Fruit fly (Drosophila melanogaster) whole organism, pupa: Measurements from ENCODE around the gene Vm26Ab.

Source experiments
- CG10348 ChIP-seq: fragments of 200-800 bp; sonication (Bioruptor generic); IDR thresholded peaks from 2 replicates; pipeline ENCODE4 v1.3.6; 2022; ENCODE audit warnings: missing biosample characterization, missing genetic modification characterization
- CG12605 ChIP-seq: fragments of 200-800 bp; sonication (Bioruptor generic); IDR thresholded peaks from 2 replicates; pipeline ENCODE4 v1.3.6; 2022; ENCODE audit warnings: missing biosample characterization, missing genetic modification characterization
- CG13204 ChIP-seq: fragments of 200-800 bp; sonication (Bioruptor generic); optimal IDR thresholded peaks from 2 replicates; lab custom pipeline; 2018; ENCODE audit warnings: missing biosample characterization, mild to moderate bottlenecking, missing genetic modification characterization, moderate library complexity
- CG17806 ChIP-seq: fragments of 200-800 bp; sonication (Bioruptor generic); optimal IDR thresholded peaks from 2 replicates; lab custom pipeline; 2018; ENCODE audit warnings: missing biosample characterization, mild to moderate bottlenecking, missing genetic modification characterization, moderate library complexity
- CG32121 ChIP-seq: fragments of 200-800 bp; sonication (Bioruptor generic); IDR thresholded peaks from 2 replicates; pipeline ENCODE4 v1.3.6; 2022; ENCODE audit warnings: missing biosample characterization, missing genetic modification characterization
- CG34367 ChIP-seq: fragments of 200-800 bp; sonication (Bioruptor generic); optimal IDR thresholded peaks from 2 replicates; lab custom pipeline; 2018; ENCODE audit warnings: missing biosample characterization, mild to moderate bottlenecking, missing genetic modification characterization
- CG8301 ChIP-seq: fragments of 200-800 bp; sonication (Bioruptor generic); optimal IDR thresholded peaks from 2 replicates; lab custom pipeline; 2018; ENCODE audit warnings: missing biosample characterization, mild to moderate bottlenecking, missing genetic modification characterization
- CG9948 ChIP-seq: fragments of 200-800 bp; sonication (Bioruptor generic); optimal IDR thresholded peaks from 2 replicates; lab custom pipeline; 2018; ENCODE audit warnings: missing biosample characterization, mild to moderate bottlenecking, missing genetic modification characterization, moderate library complexity
- EcR ChIP-seq: fragments of 200-800 bp; sonication (Bioruptor generic); optimal IDR thresholded peaks from 3 replicates; lab custom pipeline; 2019; ENCODE audit warnings: missing biosample characterization, missing genetic modification characterization, mild to moderate bottlenecking, moderate library complexity, missing genetic modification reagents
- Ets98B ChIP-seq: fragments of 200-800 bp; sonication (Bioruptor generic); IDR thresholded peaks from 2 replicates; pipeline ENCODE4 v1.3.6; 2022; ENCODE audit warnings: missing biosample characterization, missing genetic modification characterization
- Pif1A ChIP-seq: fragments of 200-800 bp; sonication (Bioruptor generic); optimal IDR thresholded peaks from 3 replicates; lab custom pipeline; 2016; ENCODE audit warnings: missing biosample characterization, missing genetic modification characterization
- Pif1B ChIP-seq: fragments of 200-800 bp; sonication (Bioruptor generic); optimal IDR thresholded peaks from 3 replicates; lab custom pipeline; 2016; ENCODE audit warnings: missing biosample characterization, missing genetic modification characterization
- fd96Ca ChIP-seq: fragments of 200-800 bp; sonication (Bioruptor generic); IDR thresholded peaks from 3 replicates; pipeline ENCODE4 v1.3.6; 2022; ENCODE audit warnings: missing biosample characterization, missing genetic modification characterization
- rn ChIP-seq: fragments of 200-800 bp; sonication (Bioruptor generic); IDR thresholded peaks from 2 replicates; pipeline ENCODE4 v1.3.6; 2022; ENCODE audit warnings: missing biosample characterization, missing genetic modification characterization

DNA sequence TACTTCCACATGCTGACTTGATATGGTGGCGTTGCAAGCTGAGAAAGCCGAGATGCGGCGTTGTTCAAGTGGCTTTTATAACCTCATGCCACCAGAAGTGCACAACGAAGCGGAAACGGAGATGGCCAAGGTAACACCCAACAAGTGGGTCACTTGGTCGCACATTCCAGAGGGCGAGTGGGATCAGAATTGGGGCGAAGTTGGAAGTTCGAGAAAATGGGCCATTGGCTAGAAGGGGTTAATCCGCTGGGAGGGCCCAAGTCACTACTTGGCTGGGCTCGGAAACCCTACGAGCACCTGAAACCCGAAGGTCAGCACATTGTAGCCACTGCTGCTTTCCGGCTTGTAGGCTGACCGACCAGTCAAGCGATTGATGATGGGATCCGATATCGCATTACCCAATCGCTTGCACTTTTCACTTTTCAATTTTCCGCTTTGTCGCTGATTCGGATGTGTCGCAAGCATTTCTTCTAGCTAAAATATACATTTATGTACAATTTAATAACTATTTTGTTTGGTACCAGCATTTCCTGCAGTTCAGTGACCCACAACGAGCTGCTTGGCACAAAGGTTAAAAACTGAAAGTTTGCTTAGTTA lies 1.9 kb downstream of the Vm26Ab start, which contains the start of gene Vm26Ac:
- TF ChIP-seq CG32121 (GFP tag; lab: Robert Waterston, UW) (no peak), Ets98B (no peak), rn (GFP tag; lab: Robert Waterston, UW) (no peak), CG17806 (no peak), CG9948 (tag; lab: Kevin White, UChicago) (no peak), fd96Ca (GFP tag; lab: Robert Waterston, UW) (no peak), CG13204 (GFP tag; lab: Kevin White, UChicago) (no peak), CG34367 (tag; lab: Kevin White, UChicago) (no peak), CG12605 (GFP tag; lab: Robert Waterston, UW) (no peak), EcR (GFP tag; lab: Kevin White, UChicago) (no peak), Pif1B (GFP tag; lab: Kevin White, UChicago) (no peak), Pif1A (GFP tag; lab: Kevin White, UChicago) (no peak), CG8301 (tag; lab: Kevin White, UChicago) (no peak), CG10348 (GFP tag; lab: Robert Waterston, UW) (no peak)
